Fruit fly (Drosophila melanogaster): ENCODE measurements around the gene Dhrs4.

DNA sequence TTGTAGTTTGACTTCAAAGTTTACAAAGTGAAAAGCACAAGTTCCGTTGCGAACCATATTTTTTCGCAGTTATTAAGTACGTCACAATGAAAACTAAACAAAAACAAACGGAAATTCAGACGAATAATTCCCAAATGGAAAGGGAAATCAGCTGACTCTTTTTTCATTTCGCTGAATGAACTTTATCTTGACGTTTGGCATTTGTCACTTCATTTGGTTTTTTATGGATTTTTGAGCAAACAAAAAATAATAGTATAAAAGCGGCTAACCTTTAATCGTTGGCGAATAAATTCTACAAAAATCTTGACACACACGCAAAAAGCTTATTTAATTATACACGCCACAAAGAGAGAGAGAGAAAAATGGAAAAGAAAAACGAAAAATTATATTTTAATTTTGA is 42.2 kb upstream of the Dhrs4 start:
- TF ChIP-seq rn (GFP tag; IDR thresholded peaks at IDR 0.05) (no peak), Pif1A (GFP tag; optimal IDR thresholded peaks at IDR 0.05) (no peak), CG14655 (GFP tag; optimal IDR thresholded peaks at IDR 0.05) (no peak), Ets98B (GFP tag; IDR thresholded peaks at IDR 0.05) (no peak), CG9948 (tag; optimal IDR thresholded peaks at IDR 0.05) (no peak), gl (tag; optimal IDR thresholded peaks at IDR 0.05) (no peak), EcR (GFP tag; optimal IDR thresholded peaks at IDR 0.05) (no peak), Snoo (tag; optimal IDR thresholded peaks at IDR 0.05) (no peak), Pif1B (GFP tag; optimal IDR thresholded peaks at IDR 0.05) (no peak)

All from whole organism, pupa.